Fruit fly (Drosophila melanogaster) whole organism, prepupa: ENCODE data around the gene CG7227.

Experiments
- Blimp-1 ChIP-seq: fragments of 200-800 bp; sonication (Bioruptor generic); optimal IDR thresholded peaks from 3 replicates; lab custom pipeline; 2017; ENCODE audit warnings: missing biosample characterization, missing genetic modification characterization, mild to moderate bottlenecking, moderate library complexity, missing genetic modification reagents
- CG10631 ChIP-seq: fragments of 200-800 bp; sonication (Bioruptor generic); optimal IDR thresholded peaks from 2 replicates; lab custom pipeline; 2016; ENCODE audit warnings: missing biosample characterization, missing genetic modification characterization
- CG10669 ChIP-seq: fragments of 200-800 bp; sonication (Bioruptor generic); optimal IDR thresholded peaks from 3 replicates; lab custom pipeline; 2018; ENCODE audit warnings: missing biosample characterization, mild to moderate bottlenecking, missing genetic modification characterization, moderate library complexity
- CG11762 ChIP-seq: fragments of 200-800 bp; sonication (Bioruptor generic); optimal IDR thresholded peaks from 3 replicates; lab custom pipeline; 2016; ENCODE audit warnings: missing biosample characterization, missing genetic modification characterization; ENCODE audit not compliant: insufficient read depth
- CG15336 ChIP-seq: fragments of 200-800 bp; sonication (Bioruptor generic); IDR thresholded peaks from 2 replicates; pipeline ENCODE4 v1.3.6; 2022; ENCODE audit warnings: missing biosample characterization, missing genetic modification characterization
- CG1621 ChIP-seq: fragments of 200-800 bp; sonication (Bioruptor generic); optimal IDR thresholded peaks from 3 replicates; lab custom pipeline; 2018; ENCODE audit warnings: missing biosample characterization, mild to moderate bottlenecking, missing genetic modification characterization
- CG16779 ChIP-seq: fragments of 200-800 bp; sonication (Bioruptor generic); optimal IDR thresholded peaks from 3 replicates; lab custom pipeline; 2017; ENCODE audit warnings: missing biosample characterization, mild to moderate bottlenecking, missing genetic modification characterization
- CG3032 ChIP-seq: fragments of 200-800 bp; optimal IDR thresholded peaks from 2 replicates; lab custom pipeline; 2019; ENCODE audit warnings: missing biosample characterization, mild to moderate bottlenecking, missing genetic modification characterization, moderate library complexity
- CG31627 ChIP-seq: fragments of 200-800 bp; sonication (Bioruptor generic); optimal IDR thresholded peaks from 3 replicates; lab custom pipeline; 2016; ENCODE audit warnings: missing biosample characterization, missing genetic modification characterization
- CG32006 ChIP-seq: fragments of 200-800 bp; sonication (Bioruptor generic); optimal IDR thresholded peaks from 3 replicates; lab custom pipeline; 2017; ENCODE audit warnings: missing biosample characterization, mild to moderate bottlenecking, missing genetic modification characterization
- CG34406 ChIP-seq: fragments of 200-800 bp; sonication (Bioruptor generic); optimal IDR thresholded peaks from 3 replicates; lab custom pipeline; 2016; ENCODE audit warnings: missing biosample characterization, missing genetic modification characterization
- CG3919 ChIP-seq: fragments of 200-800 bp; sonication (Bioruptor generic); optimal IDR thresholded peaks from 3 replicates; lab custom pipeline; 2016; ENCODE audit warnings: missing biosample characterization, missing genetic modification characterization
- CG4318 ChIP-seq: fragments of 200-800 bp; sonication (Bioruptor generic); optimal IDR thresholded peaks from 3 replicates; lab custom pipeline; 2017; ENCODE audit warnings: missing biosample characterization, mild to moderate bottlenecking, missing genetic modification characterization
- CG6276 ChIP-seq: fragments of 200-800 bp; sonication (Bioruptor generic); optimal IDR thresholded peaks from 2 replicates; lab custom pipeline; 2017; ENCODE audit warnings: missing biosample characterization, mild to moderate bottlenecking, missing genetic modification characterization
- CG6792 ChIP-seq: fragments of 200-800 bp; sonication (Bioruptor generic); optimal IDR thresholded peaks from 3 replicates; lab custom pipeline; 2016; ENCODE audit warnings: missing biosample characterization, missing genetic modification characterization
- CG6808 ChIP-seq: fragments of 200-800 bp; sonication (Bioruptor generic); optimal IDR thresholded peaks from 3 replicates; lab custom pipeline; 2017; ENCODE audit warnings: missing biosample characterization, missing genetic modification characterization, mild to moderate bottlenecking, moderate library complexity, missing genetic modification reagents
- CG6854 ChIP-seq: fragments of 200-800 bp; sonication (Bioruptor generic); optimal IDR thresholded peaks from 2 replicates; lab custom pipeline; 2017; ENCODE audit warnings: missing biosample characterization, mild to moderate bottlenecking, missing genetic modification characterization
- CG7368 ChIP-seq: fragments of 200-800 bp; sonication (Bioruptor generic); optimal IDR thresholded peaks from 3 replicates; lab custom pipeline; 2016; ENCODE audit warnings: missing biosample characterization, missing genetic modification characterization
- CG8119 ChIP-seq: fragments of 200-800 bp; sonication (Bioruptor generic); IDR thresholded peaks from 3 replicates; pipeline ENCODE4 v1.3.6; 2022; ENCODE audit warnings: missing biosample characterization, missing genetic modification characterization
- CG8319 ChIP-seq: fragments of 200-800 bp; sonication (Bioruptor generic); optimal IDR thresholded peaks from 3 replicates; lab custom pipeline; 2016; ENCODE audit warnings: missing biosample characterization, missing genetic modification characterization
- CG9139 ChIP-seq: fragments of 200-800 bp; sonication (Bioruptor generic); optimal IDR thresholded peaks from 3 replicates; lab custom pipeline; 2017; ENCODE audit warnings: missing biosample characterization, mild to moderate bottlenecking, missing genetic modification characterization
- Eip78C ChIP-seq: fragments of 200-800 bp; sonication (Bioruptor generic); peaks from one replicate; lab custom pipeline; 2016; ENCODE audit warnings: missing biosample characterization, missing genetic modification characterization
- Ets21C ChIP-seq: fragments of 200-800 bp; sonication (Bioruptor generic); optimal IDR thresholded peaks from 3 replicates; lab custom pipeline; 2016; ENCODE audit warnings: missing biosample characterization, missing genetic modification characterization
- Ets96B ChIP-seq: fragments of 200-800 bp; optimal IDR thresholded peaks from 2 replicates; lab custom pipeline; 2019; ENCODE audit warnings: missing biosample characterization, mild to moderate bottlenecking, missing genetic modification characterization, moderate library complexity
- Gug ChIP-seq: fragments of 200-800 bp; sonication (Bioruptor generic); IDR thresholded peaks from 2 replicates; pipeline ENCODE4 v1.3.6; 2022; ENCODE audit warnings: missing biosample characterization, missing genetic modification characterization
- Hr38 ChIP-seq: sonication (Bioruptor generic); optimal IDR thresholded peaks from 2 replicates; lab custom pipeline; 2016; ENCODE audit warnings: missing biosample characterization, missing genetic modification characterization
- Hr4 ChIP-seq: fragments of 200-800 bp; sonication (Bioruptor generic); optimal IDR thresholded peaks from 3 replicates; lab custom pipeline; 2016; ENCODE audit warnings: missing biosample characterization, missing genetic modification characterization
- Met ChIP-seq: fragments of 200-800 bp; sonication (Bioruptor generic); optimal IDR thresholded peaks from 3 replicates; lab custom pipeline; 2016; ENCODE audit warnings: missing biosample characterization, missing genetic modification characterization
- OdsH ChIP-seq: fragments of 200-800 bp; sonication (Bioruptor generic); optimal IDR thresholded peaks from 3 replicates; lab custom pipeline; 2016; ENCODE audit warnings: missing biosample characterization, missing genetic modification characterization
- Smox ChIP-seq: fragments of 200-800 bp; sonication (Bioruptor generic); optimal IDR thresholded peaks from 3 replicates; lab custom pipeline; 2016; ENCODE audit warnings: missing biosample characterization, missing genetic modification characterization
- Sox102F ChIP-seq: fragments of 200-800 bp; sonication (Bioruptor generic); optimal IDR thresholded peaks from 2 replicates; lab custom pipeline; 2016; ENCODE audit warnings: missing biosample characterization, mild to moderate bottlenecking, missing genetic modification characterization
- achi ChIP-seq: fragments of 200-800 bp; sonication (Bioruptor generic); optimal IDR thresholded peaks from 3 replicates; lab custom pipeline; 2016; ENCODE audit warnings: missing biosample characterization, missing genetic modification characterization
- acj6 ChIP-seq: fragments of 200-800 bp; sonication (Bioruptor generic); optimal IDR thresholded peaks from 3 replicates; lab custom pipeline; 2016; ENCODE audit warnings: missing biosample characterization, missing genetic modification characterization
- dac ChIP-seq: fragments of 200-800 bp; sonication (Bioruptor generic); optimal IDR thresholded peaks from 2 replicates; lab custom pipeline; 2017; ENCODE audit warnings: missing biosample characterization, mild to moderate bottlenecking, missing genetic modification characterization
- dsx ChIP-seq: fragments of 200-800 bp; optimal IDR thresholded peaks from 3 replicates; lab custom pipeline; 2019; ENCODE audit warnings: missing biosample characterization, mild to moderate bottlenecking, missing genetic modification characterization, moderate library complexity; ENCODE audit not compliant: poor library complexity, severe bottlenecking
- eg ChIP-seq: fragments of 200-800 bp; sonication (Bioruptor generic); IDR thresholded peaks from 3 replicates; pipeline ENCODE4 v1.3.6; 2022; ENCODE audit warnings: missing biosample characterization, missing genetic modification characterization
- esn ChIP-seq: fragments of 200-800 bp; sonication (Bioruptor generic); optimal IDR thresholded peaks from 2 replicates; lab custom pipeline; 2016; ENCODE audit warnings: missing biosample characterization, mild to moderate bottlenecking, missing genetic modification characterization, moderate library complexity
- fd59A ChIP-seq: fragments of 200-800 bp; sonication (Bioruptor generic); optimal IDR thresholded peaks from 2 replicates; lab custom pipeline; 2017; ENCODE audit warnings: missing biosample characterization, mild to moderate bottlenecking, missing genetic modification characterization, missing genetic modification reagents
- fd85E ChIP-seq: fragments of 200-800 bp; sonication (Bioruptor generic); optimal IDR thresholded peaks from 3 replicates; lab custom pipeline; 2016; ENCODE audit warnings: missing biosample characterization, missing genetic modification characterization
- fkh ChIP-seq: fragments of 200-800 bp; sonication (Bioruptor generic); optimal IDR thresholded peaks from 3 replicates; lab custom pipeline; 2017; ENCODE audit warnings: missing biosample characterization, mild to moderate bottlenecking, missing genetic modification characterization, moderate library complexity
- lz ChIP-seq: fragments of 200-800 bp; sonication (Bioruptor generic); optimal IDR thresholded peaks from 3 replicates; lab custom pipeline; 2016; ENCODE audit warnings: missing biosample characterization, missing genetic modification characterization
- net ChIP-seq: fragments of 200-800 bp; sonication (Bioruptor generic); optimal IDR thresholded peaks from 3 replicates; lab custom pipeline; 2016; ENCODE audit warnings: missing biosample characterization, missing genetic modification characterization
- pdm3 ChIP-seq: fragments of 200-800 bp; sonication (Bioruptor generic); optimal IDR thresholded peaks from 3 replicates; lab custom pipeline; 2016; ENCODE audit warnings: missing biosample characterization, missing genetic modification characterization
- salr ChIP-seq, 2 experiments: fragments of 200-800 bp; sonication (Bioruptor generic); optimal IDR thresholded peaks; 3 replicates each; lab custom pipeline; 2016 to 2018; ENCODE audit warnings: missing biosample characterization in 2 of 2, missing genetic modification characterization in 2 of 2, mild to moderate bottlenecking in 1 of 2
- spab ChIP-seq: fragments of 200-800 bp; sonication (Bioruptor generic); optimal IDR thresholded peaks from 2 replicates; lab custom pipeline; 2017; ENCODE audit warnings: missing biosample characterization, mild to moderate bottlenecking, missing genetic modification characterization, missing genetic modification reagents
- ss ChIP-seq, 2 experiments: fragments of 200-800 bp; sonication (Bioruptor generic); optimal IDR thresholded peaks; 2 replicates in 1 of 2; 3 replicates in 1 of 2; lab custom pipeline; 2017 to 2018; ENCODE audit warnings: mild to moderate bottlenecking in 2 of 2, missing biosample characterization in 2 of 2, missing genetic modification characterization in 2 of 2, moderate library complexity in 1 of 2
- svp ChIP-seq: fragments of 200-800 bp; sonication (Bioruptor generic); peaks from one replicate; lab custom pipeline; 2016; ENCODE audit warnings: missing biosample characterization, missing genetic modification characterization
- topi ChIP-seq: fragments of 200-800 bp; sonication (Bioruptor generic); optimal IDR thresholded peaks from 3 replicates; lab custom pipeline; 2016; ENCODE audit warnings: missing biosample characterization, missing genetic modification characterization
- vri ChIP-seq: fragments of 200-800 bp; sonication (Bioruptor generic); optimal IDR thresholded peaks from 3 replicates; lab custom pipeline; 2016; ENCODE audit warnings: missing biosample characterization, mild to moderate bottlenecking, missing genetic modification characterization

CG7227 gene

DNA sequence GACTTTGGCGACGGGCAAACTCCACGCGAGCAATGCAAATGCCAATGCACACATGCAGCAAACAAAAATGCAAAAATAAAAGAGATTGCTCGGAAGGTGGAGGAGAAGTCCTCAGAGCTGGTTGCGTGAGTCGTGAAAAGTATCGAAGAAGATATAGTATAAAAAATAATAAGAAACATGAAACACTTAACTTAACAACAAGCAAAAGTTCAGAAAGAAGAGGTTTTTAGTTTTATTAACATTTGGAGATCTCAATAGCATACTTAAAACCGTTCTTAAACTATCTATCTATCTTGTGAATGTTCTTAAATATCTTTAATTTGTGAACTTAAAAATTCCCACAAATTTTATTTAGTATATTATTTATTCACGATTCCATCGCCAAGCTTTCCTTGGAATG lies 48.9 kb downstream of the CG7227 start (continued):
- no peak for TF ChIP-seq CG6854
- no peak for TF ChIP-seq CG1621 (tag; lab: Kevin White, UChicago)
- TF ChIP-seq pdm3 (GFP tag; lab: Kevin White, UChicago): peak; percentile 38
- no peak for TF ChIP-seq ss (GFP tag; optimal IDR thresholded peaks at IDR 0.05; lab: Kevin White, UChicago)
- no peak for TF ChIP-seq Smox (GFP tag; lab: Kevin White, UChicago)
- TF ChIP-seq net (GFP tag; lab: Kevin White, UChicago): peak; percentile 31
- peak; percentile 86 for TF ChIP-seq CG32006 (GFP tag; lab: Kevin White, UChicago)
- TF ChIP-seq vri (GFP tag; lab: Kevin White, UChicago): no peak
- TF ChIP-seq CG10669 (GFP tag; lab: Kevin White, UChicago): no peak
- TF ChIP-seq Sox102F: no peak
- TF ChIP-seq topi (GFP tag; lab: Kevin White, UChicago): no peak
- peak; percentile 62; the same call in 2 of the 3 replicates for TF ChIP-seq eg (GFP tag; lab: Robert Waterston, UW)

- peak; percentile 58 for TF ChIP-seq Eip78C (GFP tag; lab: Kevin White, UChicago)
- TF ChIP-seq spab: no peak
- TF ChIP-seq CG4318 (GFP tag; lab: Kevin White, UChicago): peak; percentile 22
- peak; percentile 33 for TF ChIP-seq achi (GFP tag; lab: Kevin White, UChicago)
- peak; percentile 46 for TF ChIP-seq svp
- TF ChIP-seq Hr38 (GFP tag; lab: Kevin White, UChicago): no peak
- no peak; the same call in 2 of the 3 replicates for TF ChIP-seq eg (GFP tag; lab: Robert Waterston, UW)
- TF ChIP-seq CG34406: no peak
- no peak for TF ChIP-seq fd85E (GFP tag; lab: Kevin White, UChicago)
- TF ChIP-seq dsx (GFP tag; lab: Kevin White, UChicago): no peak
- no peak for TF ChIP-seq CG16779 (tag; lab: Kevin White, UChicago)
- no peak for TF ChIP-seq Blimp-1 (GFP tag; lab: Kevin White, UChicago)
- no peak for TF ChIP-seq CG6276 (GFP tag; lab: Kevin White, UChicago)
- peak; percentile 13 for TF ChIP-seq OdsH
- peak; percentile 14 for TF ChIP-seq acj6 (GFP tag; lab: Kevin White, UChicago)
- TF ChIP-seq pdm3 (GFP tag; lab: Kevin White, UChicago): peak; percentile 41
- no peak for TF ChIP-seq CG8319 (GFP tag; lab: Kevin White, UChicago)
- TF ChIP-seq fkh (GFP tag; lab: Kevin White, UChicago): no peak
- peak; percentile 34 for TF ChIP-seq net (GFP tag; lab: Kevin White, UChicago)
- TF ChIP-seq CG31627 (GFP tag; lab: Kevin White, UChicago): no peak
- peak; percentile 6 for TF ChIP-seq CG10631 (GFP tag; lab: Kevin White, UChicago)
- peak; percentile 12 for TF ChIP-seq esn (GFP tag; lab: Kevin White, UChicago)
- no peak for TF ChIP-seq lz (GFP tag; lab: Kevin White, UChicago)
- TF ChIP-seq vri (GFP tag; lab: Kevin White, UChicago): no peak
- peak; percentile 78 for TF ChIP-seq CG15336 (GFP tag; lab: Robert Waterston, UW)
- no peak for TF ChIP-seq ss (GFP tag; optimal IDR thresholded peaks at IDR 0.05; lab: Kevin White, UChicago)
- TF ChIP-seq dac (GFP tag; lab: Kevin White, UChicago): peak; percentile 9
- TF ChIP-seq Ets96B (tag; lab: Kevin White, UChicago): no peak
- peak; percentile 10 for TF ChIP-seq Met (GFP tag; lab: Kevin White, UChicago)
- no peak for TF ChIP-seq CG7368 (GFP tag; lab: Kevin White, UChicago)
- TF ChIP-seq CG6808 (GFP tag; lab: Kevin White, UChicago): no peak
- no peak for TF ChIP-seq CG6792 (GFP tag; lab: Kevin White, UChicago)
- no peak for TF ChIP-seq CG3032 (tag; lab: Kevin White, UChicago)
- TF ChIP-seq Smox (GFP tag; lab: Kevin White, UChicago): no peak
- no peak for TF ChIP-seq fd59A (GFP tag; lab: Kevin White, UChicago)
- no peak for TF ChIP-seq CG11762 (GFP tag; lab: Kevin White, UChicago)
- TF ChIP-seq CG3919 (GFP tag; lab: Kevin White, UChicago): no peak
- TF ChIP-seq salr (GFP tag; optimal IDR thresholded peaks at IDR 0.05; lab: Kevin White, UChicago): peak in 1 of 2 experiments; percentile 17
- no peak for TF ChIP-seq CG6854
- no peak for TF ChIP-seq Ets21C (GFP tag; lab: Kevin White, UChicago)
- peak; percentile 65 for TF ChIP-seq CG8119 (GFP tag; lab: Robert Waterston, UW)
- no peak for TF ChIP-seq CG9139 (GFP tag; lab: Kevin White, UChicago)
- TF ChIP-seq CG32006 (GFP tag; lab: Kevin White, UChicago): peak; percentile 60
- TF ChIP-seq Hr4: peak; percentile 64
- no peak for TF ChIP-seq Gug (GFP tag; lab: Robert Waterston, UW)
- TF ChIP-seq, all 60 proteins: peak for 17
Observed at dm6 chr2L:7945037-7945436, 52.9 kb downstream of the CG7227 start.
